Worm (Caenorhabditis elegans): ENCODE measurements around the gene math-24.

math-24 gene

DNA sequence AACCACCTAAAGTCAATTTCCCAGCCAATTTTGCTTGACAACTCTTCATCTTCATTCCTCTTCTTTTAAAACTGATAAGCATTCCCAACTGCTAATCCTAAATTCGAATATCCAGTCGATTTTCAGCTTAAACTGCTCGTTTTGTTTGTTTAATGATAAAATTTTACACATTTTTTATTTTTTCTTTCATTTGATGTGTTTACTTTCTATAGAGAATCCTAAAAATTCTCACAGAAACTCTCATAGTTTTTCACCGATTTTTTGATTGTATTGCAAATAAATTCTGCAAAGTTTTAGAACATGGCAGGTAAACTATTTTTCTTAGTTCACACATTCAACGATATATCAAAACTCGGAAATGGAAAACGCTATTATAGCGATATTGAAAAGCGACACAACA lies 4.3 kb upstream of the math-24 start, which contains the start of gene math-25:
Gene math-25 (plus strand): TSS at position 301 of the 400 bp plus-strand sequence.
- TF ChIP-seq ces-1 (GFP tag; optimal IDR thresholded peaks at IDR 0.05), result no peak
- no peak for TF ChIP-seq ceh-83 (GFP tag; optimal IDR thresholded peaks at IDR 0.05)
- no peak for TF ChIP-seq lin-32 (GFP tag; optimal IDR thresholded peaks at IDR 0.05)

ce11 chrII:1897936-1898335 lies 2.1 kb upstream of the math-24 start, which contains the start of gene C46F9.6:
Gene C46F9.6 (plus strand): TSS chrII:1898236.
- TF ChIP-seq lin-32 (GFP tag; optimal IDR thresholded peaks at IDR 0.05) (no peak), ces-1 (GFP tag; optimal IDR thresholded peaks at IDR 0.05) (no peak), sem-2 (GFP tag; optimal IDR thresholded peaks at IDR 0.05) (no peak)

DNA sequence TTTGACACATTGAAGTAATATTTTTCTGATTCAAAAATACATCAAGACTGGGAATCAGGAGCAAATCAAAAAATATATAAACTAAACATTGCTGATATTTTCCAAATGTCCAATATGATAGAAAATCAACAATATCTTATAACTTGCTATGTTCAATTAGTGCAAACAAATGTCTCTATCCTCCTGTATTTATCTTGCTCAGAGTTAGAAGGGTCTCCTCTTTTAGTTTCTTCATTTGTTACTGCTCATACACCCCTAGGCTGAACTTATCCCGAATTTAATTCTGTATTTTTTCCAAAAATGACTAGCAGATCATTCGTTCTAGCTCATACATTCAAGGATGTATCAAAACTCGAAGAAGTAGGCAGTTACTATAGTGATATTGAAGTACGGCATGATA lies 1.9 kb downstream of the math-24 start, which contains the start of gene math-23:
Gene math-23 (plus strand): TSS at position 301 of the 400 bp plus-strand sequence.
- TF ChIP-seq mab-5 (tag; optimal IDR thresholded peaks at IDR 0.05), result no peak
- no peak for TF ChIP-seq nhr-2 (tag; optimal IDR thresholded peaks at IDR 0.05)
- TF ChIP-seq sptf-1 (tag; optimal IDR thresholded peaks at IDR 0.05), result no peak
- no peak for TF ChIP-seq nhr-12 (tag; optimal IDR thresholded peaks at IDR 0.05)
- no peak for TF ChIP-seq ceh-43 (GFP tag; optimal IDR thresholded peaks at IDR 0.05)
- TF ChIP-seq drap-1 (GFP tag; optimal IDR thresholded peaks at IDR 0.05), result no peak
- TF ChIP-seq hlh-1 (tag; optimal IDR thresholded peaks at IDR 0.05), result no peak

DNA sequence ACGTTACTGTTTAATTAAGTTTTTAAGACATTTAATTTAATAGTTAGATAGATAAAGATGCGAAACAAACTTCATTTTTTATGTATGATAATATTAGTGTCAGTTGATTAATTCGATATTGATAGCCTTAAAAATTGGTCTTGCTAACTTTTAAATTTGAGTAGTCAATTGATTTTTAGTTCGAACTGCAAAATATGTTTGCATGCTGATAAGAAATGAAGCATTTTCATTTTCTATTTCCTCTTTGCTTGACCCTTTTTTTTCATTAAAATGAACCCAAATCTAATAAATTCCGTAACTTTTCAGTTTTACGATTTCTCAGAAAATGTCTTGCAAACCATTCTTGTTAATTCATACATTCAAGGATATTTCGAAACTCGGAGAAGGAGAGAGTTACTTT lies 5.1 kb downstream of the math-24 start, which contains the start of gene math-22:
Gene math-22 (plus strand): TSS at position 301 of the 400 bp plus-strand sequence.
- TF ChIP-seq lsy-2 (tag; optimal IDR thresholded peaks at IDR 0.05), result no peak
- no peak for TF ChIP-seq elt-1 (tag; optimal IDR thresholded peaks at IDR 0.05; ENCODE audit: borderline replicate concordance, insufficient read depth)
- TF ChIP-seq nhr-76 (tag; optimal IDR thresholded peaks at IDR 0.05), result no peak
- no peak for TF ChIP-seq lin-13 (tag; optimal IDR thresholded peaks at IDR 0.05)
- TF ChIP-seq tbx-8 (GFP tag; optimal IDR thresholded peaks at IDR 0.05), result no peak
- TF ChIP-seq flh-1 (GFP tag; optimal IDR thresholded peaks at IDR 0.05), result no peak
- TF ChIP-seq zip-8 (tag; optimal IDR thresholded peaks at IDR 0.05), result no peak
- TF ChIP-seq unc-62 (GFP tag; optimal IDR thresholded peaks at IDR 0.05), result no peak
- no peak for TF ChIP-seq ceh-83 (GFP tag; optimal IDR thresholded peaks at IDR 0.05)
- TF ChIP-seq pha-4 (tag; optimal IDR thresholded peaks at IDR 0.05), result no peak
- TF ChIP-seq ztf-11 (tag; optimal IDR thresholded peaks at IDR 0.05), result no peak
- TF ChIP-seq snpc-4 (tag; optimal IDR thresholded peaks at IDR 0.05), result no peak
- TF ChIP-seq hlh-1 (tag; optimal IDR thresholded peaks at IDR 0.05), result no peak
- TF ChIP-seq M03D4.4 (tag; optimal IDR thresholded peaks at IDR 0.05), result no peak

ce11 chrII:1912741-1913140 lies 12.7 kb downstream of the math-24 start, which contains the start of gene math-31:
Gene math-31 (minus strand): TSS chrII:1912841.
- no peak for TF ChIP-seq sptf-1 (tag; optimal IDR thresholded peaks at IDR 0.05)
- TF ChIP-seq blmp-1 (tag; optimal IDR thresholded peaks at IDR 0.05), result no peak
- TF ChIP-seq ceh-43 (GFP tag; optimal IDR thresholded peaks at IDR 0.05), result no peak
- no peak for TF ChIP-seq nhr-2 (tag; optimal IDR thresholded peaks at IDR 0.05)
- TF ChIP-seq mls-2 (tag; optimal IDR thresholded peaks at IDR 0.05), result no peak
- TF ChIP-seq drap-1 (GFP tag; optimal IDR thresholded peaks at IDR 0.05), result no peak
- no peak for TF ChIP-seq unc-62 (GFP tag; optimal IDR thresholded peaks at IDR 0.05)
- TF ChIP-seq cnd-1 (tag; optimal IDR thresholded peaks at IDR 0.05), result no peak

DNA sequence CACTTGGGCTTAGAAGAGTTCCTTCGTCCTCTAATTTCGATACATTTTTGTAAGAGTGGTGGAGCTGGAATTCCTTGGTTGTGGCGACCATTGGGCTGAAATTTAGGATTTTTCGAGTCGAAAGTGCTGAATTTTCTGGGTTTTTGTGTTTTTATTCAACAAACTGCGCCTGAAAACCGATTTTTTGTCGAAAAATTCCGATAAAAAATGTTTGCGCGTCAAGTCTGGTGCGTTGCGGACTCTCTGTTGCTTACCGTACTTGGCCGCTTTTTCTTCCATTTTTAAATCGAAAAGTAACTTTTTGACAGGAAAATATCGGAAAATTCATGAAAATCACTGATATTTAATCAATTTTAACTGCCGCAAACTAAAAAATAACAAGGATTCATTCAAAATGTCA lies 17.8 kb downstream of the math-24 start, which contains the start of gene bath-4:
Gene bath-4 (minus strand): TSS at position 101 of the 400 bp plus-strand sequence.
- TF ChIP-seq nhr-2 (tag; optimal IDR thresholded peaks at IDR 0.05) (no peak), nhr-28 (tag; optimal IDR thresholded peaks at IDR 0.05) (no peak), ceh-39 (tag; optimal IDR thresholded peaks at IDR 0.05) (no peak), nhr-12 (tag; optimal IDR thresholded peaks at IDR 0.05) (no peak), lin-32 (GFP tag; optimal IDR thresholded peaks at IDR 0.05) (no peak), unc-62 (GFP tag; optimal IDR thresholded peaks at IDR 0.05) (no peak), mab-5 (tag; optimal IDR thresholded peaks at IDR 0.05) (no peak), cnd-1 (tag; optimal IDR thresholded peaks at IDR 0.05) (no peak), nhr-76 (tag; optimal IDR thresholded peaks at IDR 0.05) (no peak), sem-2 (GFP tag; optimal IDR thresholded peaks at IDR 0.05) (no peak), ceh-43 (GFP tag; optimal IDR thresholded peaks at IDR 0.05) (no peak), zip-8 (tag; optimal IDR thresholded peaks at IDR 0.05) (no peak), flh-1 (GFP tag; optimal IDR thresholded peaks at IDR 0.05) (no peak), tbx-8 (GFP tag; optimal IDR thresholded peaks at IDR 0.05) (no peak), sptf-1 (tag; optimal IDR thresholded peaks at IDR 0.05) (no peak), snpc-4 (tag; optimal IDR thresholded peaks at IDR 0.05) (no peak), hlh-1 (tag; optimal IDR thresholded peaks at IDR 0.05) (no peak), bed-3 (GFP tag; optimal IDR thresholded peaks at IDR 0.05) (no peak), elt-3 (tag; optimal IDR thresholded peaks at IDR 0.05) (no peak)
